Worm (Caenorhabditis elegans) whole organism, L1 larva: ENCODE results near the gene C40H5.2.

Source experiments
- C04F5.9 ChIP-seq: sonication (generic microtip); optimal IDR thresholded peaks from 2 replicates; lab custom pipeline; 2016; ENCODE audit warnings: missing genetic modification characterization, missing compliant biosample characterization
- C16A3.4 ChIP-seq: fragments of 150-350 bp; optimal IDR thresholded peaks from 2 replicates; lab custom pipeline; 2014; ENCODE audit warnings: missing biosample characterization, missing genetic modification characterization
- F16B12.6 ChIP-seq: fragments of 150-350 bp; optimal IDR thresholded peaks from 2 replicates; lab custom pipeline; 2014; ENCODE audit warnings: missing biosample characterization, missing genetic modification characterization
- Y116A8C.19 ChIP-seq: sonication (generic microtip); optimal IDR thresholded peaks from 2 replicates; lab custom pipeline; 2016; ENCODE audit warnings: missing compliant biosample characterization, missing genetic modification characterization, borderline replicate concordance
- alr-1 ChIP-seq: fragments of 200-800 bp; sonication (Bioruptor generic); optimal IDR thresholded peaks from 2 replicates; lab custom pipeline; 2018; ENCODE audit warnings: borderline replicate concordance, mild to moderate bottlenecking, missing genetic modification characterization, missing compliant biosample characterization
- ama-1 ChIP-seq: fragments of 150-350 bp; optimal IDR thresholded peaks from 2 replicates; lab custom pipeline; 2014
- blmp-1 ChIP-seq: fragments of 150-350 bp; optimal IDR thresholded peaks from 2 replicates; lab custom pipeline; 2014; ENCODE audit warnings: missing biosample characterization, missing genetic modification characterization
- ceh-63 ChIP-seq: fragments of 200-800 bp; sonication (Bioruptor generic); optimal IDR thresholded peaks from 2 replicates; lab custom pipeline; 2018; ENCODE audit warnings: mild to moderate bottlenecking, missing genetic modification characterization, missing compliant biosample characterization
- ceh-8 ChIP-seq: fragments of 200-800 bp; sonication (Bioruptor generic); optimal IDR thresholded peaks from 2 replicates; lab custom pipeline; 2018; ENCODE audit warnings: mild to moderate bottlenecking, missing genetic modification characterization, moderate library complexity, missing compliant biosample characterization
- ceh-82 ChIP-seq, 3 experiments: fragments of 150-350 bp in 1 of 3; sonication (generic microtip) in 2 of 3; optimal IDR thresholded peaks; 2 replicates each; lab custom pipeline; 2014 to 2017; ENCODE audit warnings: missing biosample characterization in 3 of 3, missing genetic modification characterization in 3 of 3
- ceh-90 ChIP-seq: sonication (generic microtip); optimal IDR thresholded peaks from 2 replicates; lab custom pipeline; 2016; ENCODE audit warnings: missing genetic modification characterization, missing compliant biosample characterization
- ces-1 ChIP-seq: fragments of 150-350 bp; optimal IDR thresholded peaks from 2 replicates; lab custom pipeline; 2014; ENCODE audit warnings: missing biosample characterization, missing genetic modification reagents, missing genetic modification characterization
- dsc-1 ChIP-seq: sonication (generic microtip); optimal IDR thresholded peaks from 2 replicates; lab custom pipeline; 2016; ENCODE audit warnings: mild to moderate bottlenecking, missing genetic modification characterization, missing compliant biosample characterization
- efl-1 ChIP-seq, 4 experiments: fragments of 150-350 bp; optimal IDR thresholded peaks in 3 of 4; peaks in 1 of 4; 1 replicate in 1 of 4; 2 replicates in 3 of 4; lab custom pipeline; 2014; ENCODE audit warnings: missing biosample characterization in 2 of 4, missing genetic modification characterization in 2 of 4, missing genetic modification reagents in 2 of 4
- egl-13 ChIP-seq: sonication (generic microtip); optimal IDR thresholded peaks from 2 replicates; lab custom pipeline; 2016; ENCODE audit warnings: missing genotype, missing genetic modification reagents, missing genetic modification characterization, missing compliant biosample characterization
- fkh-8 ChIP-seq: sonication (generic microtip); optimal IDR thresholded peaks from 2 replicates; lab custom pipeline; 2016; ENCODE audit warnings: mild to moderate bottlenecking, missing genetic modification characterization, missing compliant biosample characterization
- hlh-17 ChIP-seq: fragments of 200-800 bp; sonication (Bioruptor generic); optimal IDR thresholded peaks from 2 replicates; lab custom pipeline; 2018; ENCODE audit warnings: missing genetic modification characterization, mild to moderate bottlenecking, missing compliant biosample characterization, moderate library complexity, borderline replicate concordance
- hlh-4 ChIP-seq: sonication (generic microtip); optimal IDR thresholded peaks from 2 replicates; lab custom pipeline; 2016; ENCODE audit warnings: mild to moderate bottlenecking, missing genetic modification characterization, missing compliant biosample characterization
- hpl-2 ChIP-seq: fragments of 150-350 bp; optimal IDR thresholded peaks from 2 replicates; lab custom pipeline; 2014; ENCODE audit warnings: missing biosample characterization, missing genetic modification reagents, missing genetic modification characterization
- jun-1 ChIP-seq: fragments of 150-350 bp; optimal IDR thresholded peaks from 2 replicates; lab custom pipeline; 2014; ENCODE audit warnings: missing biosample characterization, missing genetic modification reagents, missing genetic modification characterization
- lin-13 ChIP-seq: fragments of 150-350 bp; optimal IDR thresholded peaks from 2 replicates; lab custom pipeline; 2014; ENCODE audit warnings: missing biosample characterization, missing genetic modification reagents, missing genetic modification characterization
- lin-15B ChIP-seq: fragments of 150-350 bp; sonication (generic microtip); optimal IDR thresholded peaks from 3 replicates; lab custom pipeline; 2014; ENCODE audit warnings: missing biosample characterization, missing genetic modification characterization
- lin-35 ChIP-seq, 2 experiments: fragments of 150-350 bp; optimal IDR thresholded peaks; 2 replicates each; lab custom pipeline; 2014; ENCODE audit warnings: missing biosample characterization in 2 of 2, missing genetic modification characterization in 2 of 2, missing genetic modification reagents in 2 of 2
- lir-3 ChIP-seq: sonication (generic microtip); optimal IDR thresholded peaks from 2 replicates; lab custom pipeline; 2016; ENCODE audit warnings: mild to moderate bottlenecking, missing genetic modification characterization, moderate library complexity, missing compliant biosample characterization; ENCODE audit not compliant: poor library complexity
- mef-2 ChIP-seq: fragments of 150-350 bp; optimal IDR thresholded peaks from 2 replicates; lab custom pipeline; 2014; ENCODE audit warnings: missing biosample characterization, missing genetic modification characterization
- mep-1 ChIP-seq: fragments of 150-350 bp; optimal IDR thresholded peaks from 2 replicates; lab custom pipeline; 2014; ENCODE audit warnings: missing biosample characterization, missing genetic modification characterization
- nhr-12 ChIP-seq: sonication (generic microtip); optimal IDR thresholded peaks from 2 replicates; lab custom pipeline; 2017; ENCODE audit warnings: missing biosample characterization, missing genetic modification characterization
- nhr-19 ChIP-seq: fragments of 200-800 bp; sonication (Bioruptor generic); conservative IDR thresholded peaks from 2 replicates; pipeline ENCODE4 v1.3.6; 2022; ENCODE audit warnings: missing genetic modification characterization, missing compliant biosample characterization
- nhr-237 ChIP-seq: fragments of 150-350 bp; optimal IDR thresholded peaks from 2 replicates; lab custom pipeline; 2014; ENCODE audit warnings: missing biosample characterization, missing genetic modification characterization
- nhr-47 ChIP-seq: sonication (generic microtip); optimal IDR thresholded peaks from 2 replicates; lab custom pipeline; 2016; ENCODE audit warnings: mild to moderate bottlenecking, missing genetic modification characterization, moderate library complexity, missing compliant biosample characterization
- nhr-71 ChIP-seq: sonication (generic microtip); optimal IDR thresholded peaks from 2 replicates; lab custom pipeline; 2016; ENCODE audit warnings: mild to moderate bottlenecking, missing genetic modification characterization, moderate library complexity, missing compliant biosample characterization
- nhr-84 ChIP-seq: sonication (generic microtip); optimal IDR thresholded peaks from 2 replicates; lab custom pipeline; 2017; ENCODE audit warnings: missing biosample characterization, missing genetic modification characterization
- nhr-85 ChIP-seq: sonication (generic microtip); peaks from one replicate; lab custom pipeline; 2016; ENCODE audit warnings: missing genetic modification characterization, inconsistent platforms, missing compliant biosample characterization
- pag-3 ChIP-seq: sonication (generic microtip); optimal IDR thresholded peaks from 2 replicates; lab custom pipeline; 2017; ENCODE audit warnings: missing genetic modification characterization, mild to moderate bottlenecking, missing compliant biosample characterization, antibody characterized with exemption, borderline replicate concordance; ENCODE audit not compliant: insufficient read depth
- pax-3 ChIP-seq: fragments of 200-800 bp; sonication (Bioruptor generic); optimal IDR thresholded peaks from 2 replicates; lab custom pipeline; 2018; ENCODE audit warnings: mild to moderate bottlenecking, missing genetic modification characterization, moderate library complexity, missing compliant biosample characterization
- pqm-1 ChIP-seq: sonication (generic microtip); optimal IDR thresholded peaks from 3 replicates; lab custom pipeline; 2017; ENCODE audit warnings: missing biosample characterization, missing genetic modification characterization
- rnt-1 ChIP-seq: sonication (generic microtip); optimal IDR thresholded peaks from 2 replicates; lab custom pipeline; 2016; ENCODE audit warnings: mild to moderate bottlenecking, missing genetic modification characterization, moderate library complexity, missing compliant biosample characterization
- skn-1 ChIP-seq: fragments of 150-350 bp; optimal IDR thresholded peaks from 2 replicates; lab custom pipeline; 2014; ENCODE audit warnings: missing biosample characterization, missing genetic modification characterization
- snpc-4 ChIP-seq: fragments of 150-350 bp; optimal IDR thresholded peaks from 2 replicates; lab custom pipeline; 2014; ENCODE audit warnings: missing biosample characterization, missing genetic modification characterization
- snu-23 ChIP-seq: sonication (generic microtip); optimal IDR thresholded peaks from 2 replicates; lab custom pipeline; 2016; ENCODE audit warnings: missing genetic modification characterization, missing compliant biosample characterization
- sptf-1 ChIP-seq: fragments of 150-350 bp; optimal IDR thresholded peaks from 2 replicates; lab custom pipeline; 2014; ENCODE audit warnings: missing biosample characterization, missing genetic modification characterization
- sup-37 ChIP-seq: fragments of 200-800 bp; sonication (Bioruptor generic); optimal IDR thresholded peaks from 2 replicates; lab custom pipeline; 2018; ENCODE audit warnings: mild to moderate bottlenecking, missing genetic modification characterization, missing compliant biosample characterization
- swsn-7 ChIP-seq: sonication (generic microtip); optimal IDR thresholded peaks from 2 replicates; lab custom pipeline; 2016; ENCODE audit warnings: missing genetic modification characterization, missing compliant biosample characterization
- vab-15 ChIP-seq: sonication (generic microtip); optimal IDR thresholded peaks from 2 replicates; lab custom pipeline; 2017; ENCODE audit warnings: missing genotype, mild to moderate bottlenecking, missing genetic modification characterization, missing compliant biosample characterization
- xbp-1 ChIP-seq: sonication (generic microtip); optimal IDR thresholded peaks from 2 replicates; lab custom pipeline; 2016; ENCODE audit warnings: missing genetic modification characterization, missing compliant biosample characterization
- zag-1 ChIP-seq: fragments of 150-350 bp; optimal IDR thresholded peaks from 2 replicates; lab custom pipeline; 2014; ENCODE audit warnings: missing biosample characterization, missing genetic modification characterization
- ztf-11 ChIP-seq, 2 experiments: sonication (generic microtip); optimal IDR thresholded peaks; 2 replicates each; lab custom pipeline; 2016 to 2017; ENCODE audit warnings: missing genetic modification characterization in 2 of 2, missing biosample characterization in 1 of 2, missing compliant biosample characterization in 1 of 2
- ztf-4 ChIP-seq: fragments of 150-350 bp; optimal IDR thresholded peaks from 2 replicates; lab custom pipeline; 2014; ENCODE audit warnings: missing biosample characterization, missing genetic modification characterization

The C40H5.2 gene

ce11 chrX:11790600-11790999 lies 44.7 kb downstream of the C40H5.2 start (continued):
- TF ChIP-seq hlh-17 (GFP tag; lab: Kevin White, UChicago) (no peak), sup-37 (GFP tag; lab: Kevin White, UChicago) (no peak), nhr-47 (tag; lab: Kevin White, UChicago) (no peak), xbp-1 (tag; lab: Kevin White, UChicago) (no peak), swsn-7 (tag; lab: Kevin White, UChicago) (no peak), C04F5.9 (tag; lab: Kevin White, UChicago) (no peak), ceh-8 (GFP tag; lab: Kevin White, UChicago) (no peak), skn-1 (tag; lab: Kevin White, UChicago) (peak; percentile 66), ztf-4 (tag; lab: Kevin White, UChicago) (no peak), C16A3.4 (no peak), pax-3 (tag; lab: Kevin White, UChicago) (no peak), jun-1 (peak; percentile 13)

DNA sequence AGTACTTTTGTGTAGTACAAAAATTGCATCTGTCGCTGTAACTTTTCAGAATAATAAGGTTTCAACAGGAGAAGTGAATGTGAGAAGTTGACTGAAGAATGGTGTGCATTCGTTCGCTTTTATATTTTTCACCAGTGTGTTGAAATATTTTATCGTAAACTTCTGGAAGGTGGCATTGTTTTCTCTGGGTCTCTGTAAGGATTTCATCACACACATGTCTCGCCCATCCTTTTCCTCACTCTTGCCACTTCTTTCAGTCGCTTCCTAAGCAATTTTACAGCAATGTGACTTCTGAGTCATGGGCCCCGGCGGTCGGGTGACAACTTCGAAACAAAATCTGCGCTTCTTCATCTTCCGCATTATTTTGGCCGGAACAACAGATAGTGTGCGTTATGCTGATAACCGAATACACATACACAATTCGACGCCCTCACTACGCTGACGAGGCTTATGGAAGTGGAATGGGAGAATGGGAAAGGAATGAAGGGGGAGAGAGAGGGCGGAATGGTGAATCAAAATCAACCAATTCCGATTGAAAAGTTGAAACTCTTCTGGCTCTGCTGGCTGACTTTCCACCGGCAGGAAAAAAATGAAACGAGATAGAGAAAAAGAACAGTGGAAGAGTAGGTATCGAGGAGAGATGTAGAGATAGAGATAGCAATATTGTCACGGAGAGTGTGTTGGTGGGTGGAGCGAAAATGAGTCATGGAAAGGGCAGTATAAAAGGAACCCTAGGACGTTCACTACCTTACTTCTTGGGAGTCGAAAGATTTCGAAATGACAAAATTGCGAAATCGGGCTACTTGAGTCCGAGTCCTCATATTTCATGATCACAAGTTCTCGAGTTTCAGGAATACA lies 45.7 kb downstream of the C40H5.2 start:
- TF ChIP-seq nhr-85 (tag; lab: Kevin White, UChicago) (peak; percentile 45), lir-3 (tag; lab: Kevin White, UChicago) (no peak), ama-1 (lab: Kevin White, UChicago) (no peak), lin-35 (GFP tag; optimal IDR thresholded peaks at IDR 0.05; lab: Kevin White, UChicago) (peak in 1 of 2 experiments; percentile 57), mep-1 (no peak), nhr-84 (tag; lab: Kevin White, UChicago) (no peak), mef-2 (tag; lab: Kevin White, UChicago) (no peak), hlh-4 (tag; lab: Kevin White, UChicago) (no peak), ceh-82 (tag; optimal IDR thresholded peaks at IDR 0.05; lab: Kevin White, UChicago) (peak in 2 of 3 experiments; percentile 47 to 48), vab-15 (no peak), fkh-8 (tag; lab: Kevin White, UChicago) (no peak), alr-1 (tag; lab: Kevin White, UChicago) (no peak), skn-1 (tag; lab: Kevin White, UChicago) (peak; percentile 86), lin-15B (tag; lab: Kevin White, UChicago) (no peak), pqm-1 (tag; lab: Kevin White, UChicago) (peak; percentile 11), snu-23 (no peak), dsc-1 (tag; lab: Kevin White, UChicago) (no peak), rnt-1 (tag; lab: Kevin White, UChicago) (no peak), C04F5.9 (tag; lab: Kevin White, UChicago) (no peak), pax-3 (tag; lab: Kevin White, UChicago) (no peak), C16A3.4 (no peak), ceh-8 (GFP tag; lab: Kevin White, UChicago) (no peak), ceh-63 (GFP tag; lab: Kevin White, UChicago) (no peak), ces-1 (GFP tag; lab: Kevin White, UChicago) (no peak), nhr-71 (peak; percentile 18), pag-3 (tag; lab: Kevin White, UChicago) (no peak), blmp-1 (tag; lab: Kevin White, UChicago) (no peak), F16B12.6 (tag; lab: Kevin White, UChicago) (no peak), zag-1 (no peak), nhr-237 (tag; lab: Kevin White, UChicago) (no peak), snpc-4 (tag; lab: Kevin White, UChicago) (peak; percentile 29), ztf-11 (tag; optimal IDR thresholded peaks at IDR 0.05; lab: Kevin White, UChicago) (no peak), ceh-90 (tag; lab: Kevin White, UChicago) (no peak), hpl-2 (GFP tag; lab: Kevin White, UChicago) (peak; percentile 26), hlh-17 (GFP tag; lab: Kevin White, UChicago) (no peak), egl-13 (tag; lab: Kevin White, UChicago) (no peak), nhr-12 (no peak), sptf-1 (tag; lab: Kevin White, UChicago) (no peak), efl-1 (optimal IDR thresholded peaks at IDR 0.05; lab: Kevin White, UChicago) (peak in 1 of 2 experiments; percentile 45), efl-1 (GFP tag; optimal IDR thresholded peaks at IDR 0.05 in 1 of 2; lab: Kevin White, UChicago) (peak; percentile 5 to 47), Y116A8C.19 (tag; lab: Kevin White, UChicago) (no peak), lin-13 (GFP tag; lab: Kevin White, UChicago) (no peak), swsn-7 (tag; lab: Kevin White, UChicago) (no peak), nhr-19 (GFP tag; lab: Robert Waterston, UW) (no peak)
